Fruit fly (Drosophila melanogaster): ENCODE results near the gene CG1116.

The CG1116 gene

dm6 chr3R:5209481-5209880 is 10.0 kb upstream of the CG1116 start (continued):
- no peak for TF ChIP-seq gcm2 (GFP tag; optimal IDR thresholded peaks at IDR 0.05)
- TF ChIP-seq CG11696 (GFP tag; IDR thresholded peaks at IDR 0.05): 0 out of 2 replicates have a peak, but pooled peaks have one; percentile 35
- no peak for TF ChIP-seq pan (optimal IDR thresholded peaks at IDR 0.05)
- TF ChIP-seq pan (GFP tag; optimal IDR thresholded peaks at IDR 0.05 in 1 of 2, IDR thresholded peaks at IDR 0.05 in 1 of 2): peak in 1 of 2 experiments; percentile 39
- peak; percentile 6 for TF ChIP-seq Myb (GFP tag; optimal IDR thresholded peaks at IDR 0.05)
- peak; percentile 43; the same call in 1 of the 3 replicates for TF ChIP-seq CG17361 (GFP tag; IDR thresholded peaks at IDR 0.05)
- peak; percentile 80 for TF ChIP-seq ci (GFP tag; IDR thresholded peaks at IDR 0.05)
- peak; percentile 60 for TF ChIP-seq phol (tag; optimal IDR thresholded peaks at IDR 0.05)
- no peak for TF ChIP-seq CG6272 (GFP tag; IDR thresholded peaks at IDR 0.05)
- no peak for TF ChIP-seq CrebB (tag; optimal IDR thresholded peaks at IDR 0.05)
- TF ChIP-seq Stat92E (GFP tag; optimal IDR thresholded peaks at IDR 0.05): peak in 1 of 3 experiments; percentile 0
- TF ChIP-seq HHEX (GFP tag; optimal IDR thresholded peaks at IDR 0.05): no peak
- no peak for TF ChIP-seq Dref (GFP tag; IDR thresholded peaks at IDR 0.05)
- TF ChIP-seq Max (GFP tag; optimal IDR thresholded peaks at IDR 0.05): no peak
- TF ChIP-seq Rx (GFP tag; IDR thresholded peaks at IDR 0.05): 0 out of 2 replicates have a peak, but pooled peaks have one; percentile 51
- TF ChIP-seq CG11456 (GFP tag; IDR thresholded peaks at IDR 0.05): no peak
- no peak for TF ChIP-seq p53 (GFP tag; optimal IDR thresholded peaks at IDR 0.05)
- TF ChIP-seq Atf3 (GFP tag; optimal IDR thresholded peaks at IDR 0.05): no peak
- peak; percentile 17 for TF ChIP-seq CG4707 (GFP tag; optimal IDR thresholded peaks at IDR 0.05)
- TF ChIP-seq CG6689 (GFP tag; IDR thresholded peaks at IDR 0.05): peak; percentile 41
- TF ChIP-seq Nf-YB (GFP tag; optimal IDR thresholded peaks at IDR 0.05): no peak
- no peak for TF ChIP-seq aop (GFP tag; IDR thresholded peaks at IDR 0.05)
- peak; percentile 1 for TF ChIP-seq CG2875 (GFP tag; optimal IDR thresholded peaks at IDR 0.05)
- peak; percentile 26 for TF ChIP-seq oc (tag; optimal IDR thresholded peaks at IDR 0.05)
- TF ChIP-seq CG10462 (GFP tag; optimal IDR thresholded peaks at IDR 0.05): no peak
- peak in 1 of 3 experiments; percentile 9 for TF ChIP-seq lola (GFP tag; optimal IDR thresholded peaks at IDR 0.05)
- TF ChIP-seq onecut (GFP tag; IDR thresholded peaks at IDR 0.05): peak; percentile 30; the same call in 1 of the 2 replicates
- no peak for TF ChIP-seq CG15479 (GFP tag; optimal IDR thresholded peaks at IDR 0.05)
- peak; percentile 19 for TF ChIP-seq jing (GFP tag; optimal IDR thresholded peaks at IDR 0.05)
- no peak for TF ChIP-seq CG15696 (tag; optimal IDR thresholded peaks at IDR 0.05)
- no peak for TF ChIP-seq CG8478 (optimal IDR thresholded peaks at IDR 0.05)
- TF ChIP-seq CG10274 (GFP tag; optimal IDR thresholded peaks at IDR 0.05): no peak
- TF ChIP-seq bowl (GFP tag; IDR thresholded peaks at IDR 0.05): no peak
- peak; percentile 74 for TF ChIP-seq Sox102F (GFP tag; optimal IDR thresholded peaks at IDR 0.05)
- peak; percentile 47 for TF ChIP-seq CG2678 (tag; optimal IDR thresholded peaks at IDR 0.05)
- 0 out of 3 replicates have a peak, but pooled peaks have one; percentile 20 for TF ChIP-seq tgo (GFP tag; IDR thresholded peaks at IDR 0.05)
- peak; percentile 21 for TF ChIP-seq ind (GFP tag; optimal IDR thresholded peaks at IDR 0.05)
- no peak for TF ChIP-seq CG4854 (GFP tag; optimal IDR thresholded peaks at IDR 0.05)
- TF ChIP-seq CG7357 (GFP tag; IDR thresholded peaks at IDR 0.05): no peak
- no peak for TF ChIP-seq CG10147 (GFP tag; optimal IDR thresholded peaks at IDR 0.05)
- no peak for TF ChIP-seq pzg (GFP tag; optimal IDR thresholded peaks at IDR 0.05)
- peak; percentile 21 for TF ChIP-seq CG9609 (GFP tag; optimal IDR thresholded peaks at IDR 0.05)
- peak; percentile 59 for TF ChIP-seq Asciz (GFP tag; optimal IDR thresholded peaks at IDR 0.05)
- TF ChIP-seq wdn (GFP tag; IDR thresholded peaks at IDR 0.05): no peak
- TF ChIP-seq CG5245 (GFP tag; optimal IDR thresholded peaks at IDR 0.05): peak; percentile 20
- TF ChIP-seq ara (GFP tag; IDR thresholded peaks at IDR 0.05): peak; percentile 45; the same call in 1 of the 2 replicates
- TF ChIP-seq hbn (GFP tag; IDR thresholded peaks at IDR 0.05; ENCODE audit: partially characterized antibody): no peak
- peak; percentile 59 for TF ChIP-seq gem (tag; optimal IDR thresholded peaks at IDR 0.05)
- TF ChIP-seq CG30431 (GFP tag; optimal IDR thresholded peaks at IDR 0.05): peak; percentile 27
- TF ChIP-seq ash1 (GFP tag; optimal IDR thresholded peaks at IDR 0.05): no peak
- TF ChIP-seq CG18262 (tag; optimal IDR thresholded peaks at IDR 0.05): peak; percentile 60
